Fruit fly (Drosophila melanogaster) S2 (cell line): ENCODE results near the gene Ance.

Experiments used
- CG8478 ChIP-seq: fragments of >200 bp; optimal IDR thresholded peaks from 2 replicates; lab custom pipeline; 2018
- CTCF ChIP-seq, 2 experiments: fragments of >200 bp; optimal IDR thresholded peaks; 2 replicates each; lab custom pipeline; 2018

Ance gene

dm6 chr2L:13947476-13947875 is 42.0 kb downstream of the Ance start, which contains the start of gene Vajk3:
TSS of gene Vajk3 (minus strand) at chr2L:13947476.
- no peak for TF ChIP-seq CTCF (optimal IDR thresholded peaks at IDR 0.05; lab: Kevin White, UChicago)
- no peak for TF ChIP-seq CG8478

dm6 chr2L:13949789-13950188 is 44.3 kb downstream of the Ance start:
- no peak for TF ChIP-seq CG8478
- TF ChIP-seq CTCF (optimal IDR thresholded peaks at IDR 0.05; lab: Kevin White, UChicago) = no peak

DNA sequence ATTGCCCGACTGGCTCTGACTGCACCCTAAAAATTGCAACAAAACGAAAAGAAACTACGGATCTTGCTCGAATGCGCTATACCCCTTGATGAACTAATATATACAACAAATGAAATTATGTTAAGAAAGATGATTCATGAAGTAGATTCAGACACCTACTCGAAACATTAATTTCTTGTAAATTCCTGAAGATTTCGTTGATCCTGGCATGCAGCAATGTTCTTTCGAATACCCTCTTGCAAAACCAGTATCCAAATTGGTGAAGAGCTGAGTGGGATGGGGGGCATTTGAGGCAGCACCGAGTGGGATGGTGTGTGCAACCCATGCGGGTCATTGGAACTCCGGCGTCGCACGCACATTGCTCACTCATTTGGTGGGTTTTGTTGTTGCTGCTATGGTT is 50.3 kb downstream of the Ance start:
- TF ChIP-seq CG8478 (no peak), CTCF (optimal IDR thresholded peaks at IDR 0.05; lab: Kevin White, UChicago) (no peak)

dm6 chr2L:13957239-13957638 is 51.8 kb downstream of the Ance start, which contains the start of gene NimA:
TSS of gene NimA (plus strand) at chr2L:13957539.
- TF ChIP-seq CTCF (optimal IDR thresholded peaks at IDR 0.05; lab: Kevin White, UChicago) (no peak), CG8478 (no peak)
